Worm (Caenorhabditis elegans): ENCODE data around the gene F28C6.10.
A peak's percentile ranks its signal among the peaks of the same experiment; 100 is the strongest.

Gene F28C6.10

DNA sequence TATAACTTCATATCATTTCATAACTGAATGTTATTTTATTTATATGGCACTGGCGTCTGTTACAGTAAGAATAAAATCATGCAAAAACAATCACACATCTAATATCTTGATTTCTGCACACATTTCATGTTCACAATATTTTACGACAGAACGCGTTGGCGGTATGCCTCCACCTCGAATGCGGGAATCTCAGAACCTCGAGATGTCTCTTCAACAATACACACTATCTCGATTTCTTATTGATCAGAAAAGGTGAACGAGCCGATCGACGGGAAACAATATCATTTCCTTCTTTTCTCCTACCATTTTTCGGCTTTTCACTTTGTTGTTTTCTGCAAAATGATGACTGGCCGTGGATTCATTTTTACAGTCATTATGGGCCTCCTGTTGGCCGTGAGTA lies at the start of gene F28C6.10:
Gene F28C6.10, plus strand, starts transcription at position 301 of the 400 bp plus-strand sequence.
- TF ChIP-seq nhr-23 (tag; optimal IDR thresholded peaks at IDR 0.05): no peak
- no peak for TF ChIP-seq unc-39 (tag; optimal IDR thresholded peaks at IDR 0.05)
- TF ChIP-seq fkh-2 (tag; optimal IDR thresholded peaks at IDR 0.05): no peak
- no peak for TF ChIP-seq egl-27 (tag; optimal IDR thresholded peaks at IDR 0.05)
- no peak for TF ChIP-seq R02D3.7 (tag; optimal IDR thresholded peaks at IDR 0.05)
- no peak for TF ChIP-seq elt-3 (tag; optimal IDR thresholded peaks at IDR 0.05)
- no peak for TF ChIP-seq lin-39 (tag; optimal IDR thresholded peaks at IDR 0.05)
- no peak for TF ChIP-seq egl-5 (tag; optimal IDR thresholded peaks at IDR 0.05)
- TF ChIP-seq nfya-1 (tag; optimal IDR thresholded peaks at IDR 0.05; ENCODE audit: insufficient read depth): no peak
- TF ChIP-seq ztf-11 (tag; optimal IDR thresholded peaks at IDR 0.05): no peak
- TF ChIP-seq nhr-67 (tag; optimal IDR thresholded peaks at IDR 0.05): no peak
- TF ChIP-seq ceh-28 (tag; optimal IDR thresholded peaks at IDR 0.05): no peak
- TF ChIP-seq ama-1 (optimal IDR thresholded peaks at IDR 0.05): no peak
- no peak for TF ChIP-seq ceh-9 (tag; optimal IDR thresholded peaks at IDR 0.05)
- no peak for TF ChIP-seq aly-2 (tag; optimal IDR thresholded peaks at IDR 0.05)
- no peak for TF ChIP-seq snpc-4 (tag; optimal IDR thresholded peaks at IDR 0.05)
- TF ChIP-seq nhr-76 (tag; optimal IDR thresholded peaks at IDR 0.05): no peak

DNA sequence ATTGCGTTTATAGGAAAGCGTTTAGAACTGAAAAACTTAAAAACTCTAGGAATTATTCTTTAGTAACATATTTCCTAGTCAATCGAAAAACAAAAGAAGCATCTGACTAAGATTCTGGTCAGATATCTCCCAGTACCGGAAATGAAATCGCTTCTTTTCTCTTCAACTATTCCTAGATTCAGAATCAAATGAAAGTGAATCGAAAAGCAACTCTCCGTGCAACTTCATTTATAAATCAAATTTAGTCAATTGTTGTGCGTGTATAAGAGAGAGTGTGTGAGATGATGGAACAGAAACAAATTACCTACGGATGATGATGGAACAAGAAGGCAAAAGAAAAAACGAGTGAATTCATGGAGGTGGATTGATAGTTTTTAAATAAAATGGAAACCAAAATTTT lies 48.6 kb upstream of the F28C6.10 start:
- no peak for TF ChIP-seq fos-1 (tag; optimal IDR thresholded peaks at IDR 0.05)
- no peak for TF ChIP-seq ama-1 (optimal IDR thresholded peaks at IDR 0.05)
- TF ChIP-seq fkh-10 (GFP tag; optimal IDR thresholded peaks at IDR 0.05): peak; percentile 98
- TF ChIP-seq unc-62 (GFP tag; optimal IDR thresholded peaks at IDR 0.05): no peak
- TF ChIP-seq nhr-11 (tag; optimal IDR thresholded peaks at IDR 0.05): peak; percentile 32
- peak; percentile 31 for TF ChIP-seq ceh-28 (tag; optimal IDR thresholded peaks at IDR 0.05)
- TF ChIP-seq nhr-23 (tag; optimal IDR thresholded peaks at IDR 0.05): peak; percentile 29
- peak; percentile 1 for TF ChIP-seq nfya-1 (tag; optimal IDR thresholded peaks at IDR 0.05; ENCODE audit: insufficient read depth)
- TF ChIP-seq fkh-2 (tag; optimal IDR thresholded peaks at IDR 0.05): no peak
- peak; percentile 17 for TF ChIP-seq jun-1 (tag; optimal IDR thresholded peaks at IDR 0.05)

DNA sequence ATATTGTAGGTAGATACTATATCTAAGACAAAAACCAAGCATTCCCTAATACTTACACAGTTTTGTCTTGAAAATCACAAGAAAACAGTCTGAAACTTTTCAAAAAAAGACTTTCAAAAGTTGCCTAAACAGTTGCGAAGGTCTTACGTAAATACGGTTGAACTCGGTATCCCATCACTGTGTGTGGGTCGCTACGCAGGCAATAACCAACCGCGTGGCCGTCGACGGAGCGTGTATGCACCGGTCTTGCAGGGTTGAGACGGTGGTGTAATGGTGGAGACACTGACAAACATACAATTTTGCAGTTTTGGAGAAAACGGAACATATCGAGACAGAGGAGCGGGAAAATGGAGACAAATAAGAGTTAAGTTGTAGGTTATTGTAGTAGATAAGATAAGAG lies 46.5 kb upstream of the F28C6.10 start, which contains the start of gene iff-2:
Gene iff-2, minus strand, starts transcription at position 141 of the 400 bp plus-strand sequence.
- peak; percentile 88 for TF ChIP-seq ztf-4 (tag; optimal IDR thresholded peaks at IDR 0.05)
- TF ChIP-seq unc-62 (GFP tag; optimal IDR thresholded peaks at IDR 0.05): peak; percentile 96
- peak; percentile 77 for TF ChIP-seq zag-1 (tag; optimal IDR thresholded peaks at IDR 0.05)
- TF ChIP-seq nhr-76 (tag; optimal IDR thresholded peaks at IDR 0.05): peak; percentile 85
- TF ChIP-seq ceh-16 (tag; optimal IDR thresholded peaks at IDR 0.05): peak; percentile 73
- peak; percentile 94 for TF ChIP-seq ceh-28 (tag; optimal IDR thresholded peaks at IDR 0.05)
- peak; percentile 83 for TF ChIP-seq ZK546.5 (tag; optimal IDR thresholded peaks at IDR 0.05)
- peak; percentile 96 for TF ChIP-seq fos-1 (tag; optimal IDR thresholded peaks at IDR 0.05)
- TF ChIP-seq lsy-12 (tag; optimal IDR thresholded peaks at IDR 0.05): peak; percentile 99
- peak; percentile 97 for TF ChIP-seq hmg-11 (tag; optimal IDR thresholded peaks at IDR 0.05)
- TF ChIP-seq egl-5 (tag; optimal IDR thresholded peaks at IDR 0.05): peak; percentile 99
- TF ChIP-seq nhr-43 (tag; optimal IDR thresholded peaks at IDR 0.05; ENCODE audit: poor library complexity, severe bottlenecking): peak; percentile 98
- peak; percentile 96 for TF ChIP-seq skn-1 (tag; optimal IDR thresholded peaks at IDR 0.05)
- peak; percentile 22 for TF ChIP-seq ztf-11 (tag; optimal IDR thresholded peaks at IDR 0.05)
- TF ChIP-seq fkh-10 (GFP tag; optimal IDR thresholded peaks at IDR 0.05): peak; percentile 99
- TF ChIP-seq jun-1 (tag; optimal IDR thresholded peaks at IDR 0.05): peak; percentile 99
- no peak for TF ChIP-seq nhr-237 (tag; optimal IDR thresholded peaks at IDR 0.05)
- no peak for TF ChIP-seq sea-2 (GFP tag; optimal IDR thresholded peaks at IDR 0.05)
- peak; percentile 92 for TF ChIP-seq mdl-1 (tag; optimal IDR thresholded peaks at IDR 0.05)
- peak; percentile 94 for TF ChIP-seq nhr-77 (tag; optimal IDR thresholded peaks at IDR 0.05)
- peak; percentile 99 for TF ChIP-seq nhr-11 (tag; optimal IDR thresholded peaks at IDR 0.05)
- TF ChIP-seq fkh-2 (tag; optimal IDR thresholded peaks at IDR 0.05): peak; percentile 67
- peak; percentile 99 for TF ChIP-seq nfya-1 (tag; optimal IDR thresholded peaks at IDR 0.05; ENCODE audit: insufficient read depth)
- peak; percentile 94 for TF ChIP-seq R02D3.7 (tag; optimal IDR thresholded peaks at IDR 0.05)
- TF ChIP-seq snpc-4 (tag; optimal IDR thresholded peaks at IDR 0.05): peak; percentile 95
- peak in 1 of 2 experiments; percentile 82 for TF ChIP-seq eor-1 (tag; optimal IDR thresholded peaks at IDR 0.05)
- TF ChIP-seq mml-1 (tag; optimal IDR thresholded peaks at IDR 0.05): no peak
- TF ChIP-seq ceh-82 (tag; optimal IDR thresholded peaks at IDR 0.05): peak; percentile 93
- TF ChIP-seq nhr-67 (tag; optimal IDR thresholded peaks at IDR 0.05): peak; percentile 29
- peak; percentile 100 for TF ChIP-seq pha-4 (tag; optimal IDR thresholded peaks at IDR 0.05)
- TF ChIP-seq egl-27 (tag; optimal IDR thresholded peaks at IDR 0.05): peak; percentile 97
- peak; percentile 77 for TF ChIP-seq nhr-28 (tag; optimal IDR thresholded peaks at IDR 0.05)
- peak; percentile 100 for TF ChIP-seq lin-15B (tag; optimal IDR thresholded peaks at IDR 0.05)
- TF ChIP-seq daf-12 (tag; optimal IDR thresholded peaks at IDR 0.05): no peak
- TF ChIP-seq unc-39 (tag; optimal IDR thresholded peaks at IDR 0.05): peak; percentile 52
- TF ChIP-seq nhr-23 (tag; optimal IDR thresholded peaks at IDR 0.05): peak; percentile 100
- peak; percentile 100 for TF ChIP-seq lin-39 (tag; optimal IDR thresholded peaks at IDR 0.05)
- peak; percentile 94 for TF ChIP-seq tbx-2 (tag; optimal IDR thresholded peaks at IDR 0.05)
- peak; percentile 97 for TF ChIP-seq elt-2 (tag; optimal IDR thresholded peaks at IDR 0.05)
- TF ChIP-seq nhr-12 (tag; optimal IDR thresholded peaks at IDR 0.05): no peak
- TF ChIP-seq elt-1 (tag; optimal IDR thresholded peaks at IDR 0.05): peak; percentile 92
- peak; percentile 53 for TF ChIP-seq aly-2 (tag; optimal IDR thresholded peaks at IDR 0.05)
- TF ChIP-seq pqm-1 (tag; optimal IDR thresholded peaks at IDR 0.05): peak; percentile 99
- TF ChIP-seq nhr-25 (tag; optimal IDR thresholded peaks at IDR 0.05): peak; percentile 100
